Worm (Caenorhabditis elegans) whole organism, mixed stage, embryonic: ENCODE results near the gene C42D4.3.

Source experiments
- bed-3 ChIP-seq: fragments of 200-800 bp; sonication (Bioruptor generic); optimal IDR thresholded peaks from 3 replicates; lab custom pipeline; 2018; ENCODE audit warnings: mild to moderate bottlenecking, missing genetic modification characterization, moderate library complexity, missing compliant biosample characterization
- blmp-1 ChIP-seq: fragments of 150-350 bp; optimal IDR thresholded peaks from 2 replicates; lab custom pipeline; 2014; ENCODE audit warnings: missing biosample characterization, missing genetic modification characterization
- ceh-39 ChIP-seq: fragments of 150-350 bp; optimal IDR thresholded peaks from 2 replicates; lab custom pipeline; 2014; ENCODE audit warnings: missing biosample characterization, missing genetic modification characterization
- ceh-43 ChIP-seq: fragments of 200-800 bp; sonication (Bioruptor generic); optimal IDR thresholded peaks from 2 replicates; lab custom pipeline; 2018; ENCODE audit warnings: mild to moderate bottlenecking, missing genetic modification characterization, moderate library complexity, missing compliant biosample characterization
- ceh-83 ChIP-seq: fragments of 200-800 bp; sonication (Bioruptor generic); optimal IDR thresholded peaks from 2 replicates; lab custom pipeline; 2018; ENCODE audit warnings: mild to moderate bottlenecking, missing genetic modification characterization, missing compliant biosample characterization
- ces-1 ChIP-seq: fragments of 150-350 bp; optimal IDR thresholded peaks from 2 replicates; lab custom pipeline; 2014; ENCODE audit warnings: missing biosample characterization, missing genetic modification reagents, missing genetic modification characterization
- cnd-1 ChIP-seq: fragments of 200-800 bp; sonication (Bioruptor generic); optimal IDR thresholded peaks from 2 replicates; lab custom pipeline; 2018; ENCODE audit warnings: mild to moderate bottlenecking, missing genetic modification characterization, missing compliant biosample characterization
- elt-1 ChIP-seq: sonication (generic microtip); optimal IDR thresholded peaks from 2 replicates; lab custom pipeline; 2017; ENCODE audit warnings: missing genetic modification characterization, mild to moderate bottlenecking, missing compliant biosample characterization, antibody characterized with exemption, moderate library complexity, borderline replicate concordance; ENCODE audit not compliant: insufficient read depth
- elt-3 ChIP-seq: fragments of 150-350 bp; optimal IDR thresholded peaks from 2 replicates; lab custom pipeline; 2014; ENCODE audit warnings: missing biosample characterization, missing genetic modification characterization
- flh-1 ChIP-seq: fragments of 200-800 bp; sonication (Bioruptor generic); optimal IDR thresholded peaks from 2 replicates; lab custom pipeline; 2018; ENCODE audit warnings: mild to moderate bottlenecking, missing genetic modification characterization, moderate library complexity, missing compliant biosample characterization
- ham-2 ChIP-seq: fragments of 200-800 bp; sonication (Bioruptor generic); optimal IDR thresholded peaks from 2 replicates; lab custom pipeline; 2018; ENCODE audit warnings: mild to moderate bottlenecking, missing genetic modification characterization, missing compliant biosample characterization
- hlh-1 ChIP-seq: fragments of 150-350 bp; optimal IDR thresholded peaks from 2 replicates; lab custom pipeline; 2014; ENCODE audit warnings: missing biosample characterization, missing genetic modification reagents, missing genetic modification characterization
- lin-13 ChIP-seq: fragments of 150-350 bp; optimal IDR thresholded peaks from 2 replicates; lab custom pipeline; 2014; ENCODE audit warnings: missing biosample characterization, missing genetic modification characterization
- lsy-2 ChIP-seq: fragments of 150-350 bp; optimal IDR thresholded peaks from 2 replicates; lab custom pipeline; 2014; ENCODE audit warnings: missing biosample characterization, missing genetic modification characterization
- mab-5 ChIP-seq: fragments of 150-350 bp; optimal IDR thresholded peaks from 2 replicates; lab custom pipeline; 2014; ENCODE audit warnings: missing biosample characterization, missing genetic modification characterization
- mep-1 ChIP-seq: fragments of 150-350 bp; optimal IDR thresholded peaks from 2 replicates; lab custom pipeline; 2017; ENCODE audit warnings: missing biosample characterization, missing genetic modification reagents, missing genetic modification characterization, inconsistent platforms
- mls-2 ChIP-seq: sonication (generic microtip); optimal IDR thresholded peaks from 2 replicates; lab custom pipeline; 2016; ENCODE audit warnings: mild to moderate bottlenecking, missing genetic modification characterization, moderate library complexity, missing compliant biosample characterization
- nhr-12 ChIP-seq: fragments of 150-350 bp; optimal IDR thresholded peaks from 2 replicates; lab custom pipeline; 2014; ENCODE audit warnings: missing biosample characterization, missing genetic modification characterization
- nhr-2 ChIP-seq: fragments of 150-350 bp; optimal IDR thresholded peaks from 2 replicates; lab custom pipeline; 2014; ENCODE audit warnings: missing biosample characterization, missing genetic modification characterization
- nhr-76 ChIP-seq: sonication (generic microtip); optimal IDR thresholded peaks from 2 replicates; lab custom pipeline; 2017; ENCODE audit warnings: missing biosample characterization, missing genetic modification characterization
- pha-4 ChIP-seq: fragments of 150-350 bp; optimal IDR thresholded peaks from 2 replicates; lab custom pipeline; 2018; ENCODE audit warnings: missing biosample characterization, missing genetic modification reagents, missing genetic modification characterization
- snpc-4 ChIP-seq: fragments of 150-350 bp; optimal IDR thresholded peaks from 2 replicates; lab custom pipeline; 2014; ENCODE audit warnings: missing biosample characterization, missing genetic modification characterization
- sptf-1 ChIP-seq: sonication (generic microtip); optimal IDR thresholded peaks from 2 replicates; lab custom pipeline; 2017; ENCODE audit warnings: mild to moderate bottlenecking, missing genetic modification characterization, moderate library complexity, missing compliant biosample characterization
- unc-120 ChIP-seq: sonication (generic microtip); optimal IDR thresholded peaks from 2 replicates; lab custom pipeline; 2017; ENCODE audit warnings: missing genetic modification characterization, missing compliant biosample characterization; ENCODE audit not compliant: poor library complexity, severe bottlenecking
- unc-39 ChIP-seq: fragments of 150-350 bp; optimal IDR thresholded peaks from 2 replicates; lab custom pipeline; 2014; ENCODE audit warnings: missing biosample characterization, missing genetic modification characterization
- unc-62 ChIP-seq: fragments of 150-350 bp; optimal IDR thresholded peaks from 2 replicates; lab custom pipeline; 2014; ENCODE audit warnings: missing biosample characterization, missing genetic modification reagents, missing genetic modification characterization
- zip-8 ChIP-seq: fragments of 150-350 bp; optimal IDR thresholded peaks from 2 replicates; lab custom pipeline; 2014; ENCODE audit warnings: missing biosample characterization, missing genetic modification characterization
- ztf-11 ChIP-seq: fragments of 150-350 bp; optimal IDR thresholded peaks from 2 replicates; lab custom pipeline; 2014; ENCODE audit warnings: missing biosample characterization, missing genetic modification characterization

The C42D4.3 gene

DNA sequence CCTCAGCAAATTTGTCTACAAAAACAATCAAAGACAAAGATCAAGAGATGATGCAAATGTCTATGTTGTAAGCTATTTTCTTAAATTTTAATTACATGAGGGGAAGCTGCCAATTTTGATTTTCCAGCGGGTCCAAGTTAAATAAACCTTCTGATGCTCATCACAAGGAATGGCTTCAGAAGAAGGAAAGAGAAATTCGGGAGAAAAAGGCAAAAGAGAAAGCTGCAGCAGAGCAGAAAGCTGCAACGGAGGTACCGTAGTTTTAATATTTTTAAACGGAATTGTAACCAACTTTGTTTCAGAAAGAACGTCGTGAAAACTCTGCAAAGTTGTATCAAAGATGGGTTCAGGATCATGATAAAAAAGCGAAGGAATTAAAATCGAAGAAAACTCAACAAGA, 20.9 kb upstream of the C42D4.3 start:
- TF ChIP-seq mls-2 (tag; lab: Kevin White, UChicago) (no peak), ces-1 (no peak), ztf-11 (no peak), blmp-1 (tag; lab: Kevin White, UChicago) (no peak), bed-3 (GFP tag; lab: Kevin White, UChicago) (no peak), lsy-2 (tag; lab: Kevin White, UChicago) (no peak), mep-1 (no peak), cnd-1 (tag; lab: Kevin White, UChicago) (no peak), nhr-12 (no peak), unc-62 (GFP tag; lab: Kevin White, UChicago) (no peak), ham-2 (GFP tag; lab: Kevin White, UChicago) (no peak), unc-120 (tag; lab: Kevin White, UChicago) (no peak), elt-1 (no peak), zip-8 (no peak)

DNA sequence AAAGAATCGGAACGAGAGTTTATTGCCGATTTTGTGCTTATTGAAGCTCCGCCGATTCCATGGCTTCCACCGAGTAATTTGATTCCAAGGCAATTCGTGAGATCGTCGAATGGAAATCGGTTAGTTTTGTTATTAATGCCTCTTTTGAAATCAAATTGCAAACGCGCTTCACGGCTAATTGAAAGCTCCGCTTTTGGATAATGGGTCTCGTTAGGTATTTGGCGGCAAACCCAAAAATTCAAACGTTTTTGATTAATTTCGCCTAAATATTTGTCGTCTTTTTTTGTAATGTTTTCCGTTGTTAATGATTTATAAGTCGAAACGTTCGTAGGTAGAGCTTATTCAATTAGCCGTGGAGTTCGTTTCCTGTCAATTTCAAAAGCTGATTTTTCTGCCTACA, 19.5 kb upstream of the C42D4.3 start:
- TF ChIP-seq nhr-2 (tag; lab: Kevin White, UChicago) (no peak), lsy-2 (tag; lab: Kevin White, UChicago) (no peak), ces-1 (no peak), flh-1 (GFP tag; lab: Kevin White, UChicago) (no peak)

DNA sequence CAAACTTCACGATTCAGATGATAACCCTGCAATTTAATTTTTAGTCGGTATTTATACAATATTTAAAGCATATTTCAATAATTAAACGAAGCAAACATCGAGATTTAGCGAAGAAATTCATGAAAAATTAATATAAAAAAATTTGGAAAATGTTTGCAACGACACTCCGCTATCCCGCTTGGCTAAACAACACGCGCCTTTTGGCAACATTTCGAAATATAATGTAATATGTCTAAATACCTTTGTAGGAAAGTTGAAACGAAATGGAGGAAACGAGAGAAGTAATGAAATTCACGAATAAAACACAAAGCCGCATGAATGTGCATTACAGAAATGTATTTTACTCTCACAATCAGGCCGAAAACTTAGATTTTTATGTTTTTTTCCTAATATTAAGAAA, 13.3 kb upstream of the C42D4.3 start, which contains the start of gene rpc-1:
rpc-1 (minus strand) TSS at position 26 of the 400 bp plus-strand sequence.
- TF ChIP-seq lsy-2 (tag; lab: Kevin White, UChicago), result peak; percentile 33
- TF ChIP-seq mep-1, result no peak
- TF ChIP-seq cnd-1 (tag; lab: Kevin White, UChicago), result no peak
- TF ChIP-seq sptf-1 (tag; lab: Kevin White, UChicago), result no peak
- TF ChIP-seq elt-3 (tag; lab: Kevin White, UChicago), result peak; percentile 10

DNA sequence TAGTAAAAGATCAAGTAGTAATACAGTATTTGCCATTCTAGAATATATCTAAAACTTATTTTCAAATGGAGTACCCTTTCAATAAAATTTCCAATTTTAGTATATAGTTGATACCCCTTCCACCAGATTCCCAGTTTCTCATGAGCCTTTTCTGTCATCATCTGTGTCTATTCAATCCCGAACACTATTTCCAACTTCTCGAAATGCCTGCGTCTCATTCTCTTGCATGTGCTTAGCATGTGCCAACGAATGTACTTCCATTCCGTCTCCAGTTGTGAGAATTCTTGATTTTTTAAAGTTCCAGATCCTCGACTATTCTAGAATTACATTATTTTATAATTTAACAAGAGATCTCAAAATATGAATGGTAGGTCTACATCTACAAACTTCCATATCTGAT, 12.5 kb upstream of the C42D4.3 start, which contains the start of gene C42D4.18:
C42D4.18 (plus strand) TSS at position 231 of the 400 bp plus-strand sequence.
- no peak for TF ChIP-seq unc-120 (tag; lab: Kevin White, UChicago)
- TF ChIP-seq zip-8, result no peak
- no peak for TF ChIP-seq cnd-1 (tag; lab: Kevin White, UChicago)
- no peak for TF ChIP-seq unc-62 (GFP tag; lab: Kevin White, UChicago)
- TF ChIP-seq ceh-83, result no peak
- no peak for TF ChIP-seq hlh-1
- TF ChIP-seq nhr-76 (tag; lab: Kevin White, UChicago), result no peak
- no peak for TF ChIP-seq ham-2 (GFP tag; lab: Kevin White, UChicago)
- no peak for TF ChIP-seq mls-2 (tag; lab: Kevin White, UChicago)
- no peak for TF ChIP-seq snpc-4 (tag; lab: Kevin White, UChicago)
- no peak for TF ChIP-seq ztf-11
- TF ChIP-seq mab-5, result no peak
- TF ChIP-seq pha-4 (tag; lab: Kevin White, UChicago), result no peak
- TF ChIP-seq bed-3 (GFP tag; lab: Kevin White, UChicago), result no peak
- TF ChIP-seq nhr-2 (tag; lab: Kevin White, UChicago), result no peak
- TF ChIP-seq elt-3 (tag; lab: Kevin White, UChicago), result no peak
- no peak for TF ChIP-seq mep-1
- no peak for TF ChIP-seq nhr-12
- no peak for TF ChIP-seq blmp-1 (tag; lab: Kevin White, UChicago)

DNA sequence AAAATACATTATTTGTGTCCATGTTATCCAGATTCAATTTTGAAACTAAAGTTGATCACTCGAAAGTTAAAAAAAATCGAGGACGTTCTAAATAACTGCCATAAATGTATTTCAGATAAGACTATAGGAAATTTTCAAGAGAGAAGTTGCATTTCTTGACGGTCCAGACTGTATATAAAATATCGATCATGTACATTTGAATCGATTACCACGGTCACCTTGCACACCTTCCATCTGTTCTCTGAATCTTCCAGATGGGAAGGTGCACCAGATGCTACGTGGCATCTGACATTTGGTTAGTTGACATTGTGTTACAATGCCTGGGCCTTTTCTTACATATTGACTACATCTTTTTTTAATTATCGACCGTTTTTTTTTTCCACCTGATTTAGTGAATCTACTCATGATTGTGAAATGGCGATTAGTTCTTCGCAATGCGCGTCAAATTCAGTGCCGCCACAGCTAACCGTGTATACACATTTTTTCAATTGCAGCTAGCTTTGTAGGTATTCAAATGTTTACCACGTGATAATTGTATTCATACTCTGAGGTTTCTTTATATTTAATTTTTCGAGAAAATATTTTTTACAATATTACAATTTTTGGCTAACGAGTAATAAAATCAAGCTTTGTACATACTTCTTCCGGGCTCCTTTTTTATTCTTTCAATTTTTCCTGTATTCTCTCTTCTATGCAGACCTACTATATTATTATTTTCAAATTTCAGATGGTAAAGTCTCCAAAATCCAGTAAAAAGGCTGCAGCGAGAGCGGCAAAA, 10.9 kb upstream of the C42D4.3 start, which contains the start of gene skr-16:
skr-16 (plus strand) TSS at position 728 of the 778 bp plus-strand sequence.
- TF ChIP-seq ceh-39 (tag; lab: Kevin White, UChicago) (peak; percentile 56), lsy-2 (tag; lab: Kevin White, UChicago) (peak; percentile 29), mls-2 (tag; lab: Kevin White, UChicago) (no peak), lin-13 (tag; lab: Kevin White, UChicago) (peak; percentile 4), unc-39 (no peak), cnd-1 (tag; lab: Kevin White, UChicago) (peak; percentile 55), snpc-4 (tag; lab: Kevin White, UChicago) (no peak), unc-120 (tag; lab: Kevin White, UChicago) (no peak), ceh-43 (no peak), ztf-11 (no peak), zip-8 (no peak), bed-3 (GFP tag; lab: Kevin White, UChicago) (no peak), ces-1 (no peak)
- TF ChIP-seq, all 35 proteins: peak for 4
